Fruit fly (Drosophila melanogaster): ENCODE results near the gene CG45491.

CG45491 gene

DNA sequence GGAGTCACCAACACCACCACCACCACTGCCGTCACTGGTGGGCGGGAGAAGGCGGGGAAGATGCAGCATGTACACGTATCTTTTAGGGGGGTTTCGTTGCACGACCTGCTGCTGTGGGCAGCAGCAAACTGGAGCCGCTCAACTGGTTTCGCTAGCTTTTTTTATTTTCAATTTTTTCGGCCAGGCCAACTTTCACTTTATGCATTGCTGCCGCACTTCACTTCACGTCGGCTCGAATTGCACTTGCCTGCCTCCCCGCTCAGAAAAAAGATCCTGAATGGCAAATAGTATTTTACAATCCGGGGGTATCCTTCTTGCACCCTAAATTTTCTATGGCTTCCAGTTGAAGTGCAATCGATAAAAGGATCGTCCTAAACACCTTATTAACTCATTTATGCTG is 38.8 kb downstream of the CG45491 start:
- TF ChIP-seq h (optimal IDR thresholded peaks at IDR 0.05) (no peak), ttk (optimal IDR thresholded peaks at IDR 0.05) (no peak), Myc (optimal IDR thresholded peaks at IDR 0.05) (no peak), psq (optimal IDR thresholded peaks at IDR 0.05) (no peak), insv (optimal IDR thresholded peaks at IDR 0.05) (no peak), Sin3A (optimal IDR thresholded peaks at IDR 0.05) (no peak)

DNA sequence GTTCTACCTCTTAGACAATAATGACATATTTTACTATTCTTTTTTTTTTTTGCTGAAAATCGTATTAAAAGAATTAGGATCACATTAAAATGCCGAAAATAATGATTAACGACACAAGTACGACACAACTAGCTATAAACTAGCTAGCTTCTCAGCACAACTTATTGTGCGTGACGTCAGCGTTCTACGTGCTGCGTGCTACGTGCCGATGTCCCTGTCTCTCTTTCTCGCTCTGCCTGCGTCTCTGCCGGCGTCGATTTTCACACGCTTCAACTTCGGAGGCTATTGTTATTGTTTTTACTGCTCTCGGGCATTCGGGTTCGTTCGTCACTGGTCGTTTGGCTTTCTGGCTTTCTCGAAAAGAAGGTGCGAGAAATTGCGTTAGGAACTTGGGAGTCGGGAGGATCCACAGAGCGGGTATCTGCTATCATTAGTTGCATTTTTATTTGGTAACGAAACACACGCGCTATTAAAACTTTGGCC is 40.8 kb downstream of the CG45491 start:
- TF ChIP-seq psq (optimal IDR thresholded peaks at IDR 0.05): no peak
- no peak for TF ChIP-seq Myc (optimal IDR thresholded peaks at IDR 0.05)
- no peak for TF ChIP-seq insv (optimal IDR thresholded peaks at IDR 0.05)
- no peak for TF ChIP-seq h (optimal IDR thresholded peaks at IDR 0.05)
- TF ChIP-seq Sin3A (optimal IDR thresholded peaks at IDR 0.05): no peak
- no peak for TF ChIP-seq ttk (optimal IDR thresholded peaks at IDR 0.05)

- TF ChIP-seq psq (optimal IDR thresholded peaks at IDR 0.05) (no peak), Myc (optimal IDR thresholded peaks at IDR 0.05) (no peak), ttk (optimal IDR thresholded peaks at IDR 0.05) (no peak), insv (optimal IDR thresholded peaks at IDR 0.05) (no peak), Sin3A (optimal IDR thresholded peaks at IDR 0.05) (no peak), h (optimal IDR thresholded peaks at IDR 0.05) (no peak)
These were observed 41.3 kb downstream of the CG45491 start for dm6 chrX:19897328-19897990.

DNA sequence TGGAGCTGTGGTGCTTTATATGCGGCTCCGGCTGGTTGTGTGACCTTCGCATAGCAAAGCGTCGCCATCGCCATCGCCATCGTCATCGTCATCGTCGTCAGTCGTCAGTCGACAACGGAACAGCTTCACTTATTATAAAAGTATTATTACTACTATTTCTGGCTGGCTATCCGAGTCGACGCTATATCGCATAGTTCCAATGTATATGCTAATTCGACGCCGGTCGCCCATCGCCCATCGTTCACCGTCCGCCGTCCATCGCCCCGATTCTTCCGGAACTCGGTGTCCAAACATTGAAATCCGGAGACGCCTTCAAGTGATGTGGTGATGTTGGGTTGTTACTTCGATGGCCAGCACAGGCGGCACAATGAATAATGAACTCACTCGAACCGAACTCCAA is 46.7 kb downstream of the CG45491 start:
- no peak for TF ChIP-seq insv (optimal IDR thresholded peaks at IDR 0.05)
- no peak for TF ChIP-seq h (optimal IDR thresholded peaks at IDR 0.05)
- TF ChIP-seq psq (optimal IDR thresholded peaks at IDR 0.05): no peak
- no peak for TF ChIP-seq Myc (optimal IDR thresholded peaks at IDR 0.05)
- no peak for TF ChIP-seq Sin3A (optimal IDR thresholded peaks at IDR 0.05)
- no peak for TF ChIP-seq ttk (optimal IDR thresholded peaks at IDR 0.05)

DNA sequence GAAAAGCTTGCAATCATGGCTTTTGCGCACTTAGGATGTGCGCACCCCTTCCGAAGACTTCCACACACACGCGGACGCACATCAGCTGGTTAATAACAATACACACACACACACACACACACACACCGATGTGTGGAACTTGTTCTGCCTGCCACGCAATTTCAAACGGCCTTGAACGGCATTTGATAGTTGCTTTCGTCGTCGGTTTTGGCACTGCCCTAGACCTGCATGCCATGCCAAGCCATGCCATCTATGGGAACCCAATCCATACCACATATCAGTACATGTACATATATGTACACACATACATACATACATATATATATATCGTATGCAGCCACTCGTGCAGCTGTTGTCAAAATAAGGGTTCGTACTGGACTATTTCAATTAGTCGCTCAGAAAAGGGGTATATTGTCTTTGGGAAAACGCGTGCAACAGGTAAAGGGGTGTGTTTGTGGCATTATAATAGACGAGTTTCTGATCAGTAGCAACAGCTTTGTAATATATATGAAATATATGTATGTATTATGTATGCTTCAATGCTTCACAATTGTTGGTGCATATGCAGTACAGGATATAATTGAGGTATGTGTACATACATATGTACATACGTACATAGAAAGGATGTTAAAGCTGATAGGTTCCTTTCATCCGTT is 48.7 kb downstream of the CG45491 start, which contains the start of gene amn:
Gene amn, minus strand, starts transcription at position 51 of the 656 bp plus-strand sequence.
- no peak for TF ChIP-seq Sin3A (optimal IDR thresholded peaks at IDR 0.05)
- TF ChIP-seq Myc (optimal IDR thresholded peaks at IDR 0.05): no peak
- no peak for TF ChIP-seq psq (optimal IDR thresholded peaks at IDR 0.05)

DNA sequence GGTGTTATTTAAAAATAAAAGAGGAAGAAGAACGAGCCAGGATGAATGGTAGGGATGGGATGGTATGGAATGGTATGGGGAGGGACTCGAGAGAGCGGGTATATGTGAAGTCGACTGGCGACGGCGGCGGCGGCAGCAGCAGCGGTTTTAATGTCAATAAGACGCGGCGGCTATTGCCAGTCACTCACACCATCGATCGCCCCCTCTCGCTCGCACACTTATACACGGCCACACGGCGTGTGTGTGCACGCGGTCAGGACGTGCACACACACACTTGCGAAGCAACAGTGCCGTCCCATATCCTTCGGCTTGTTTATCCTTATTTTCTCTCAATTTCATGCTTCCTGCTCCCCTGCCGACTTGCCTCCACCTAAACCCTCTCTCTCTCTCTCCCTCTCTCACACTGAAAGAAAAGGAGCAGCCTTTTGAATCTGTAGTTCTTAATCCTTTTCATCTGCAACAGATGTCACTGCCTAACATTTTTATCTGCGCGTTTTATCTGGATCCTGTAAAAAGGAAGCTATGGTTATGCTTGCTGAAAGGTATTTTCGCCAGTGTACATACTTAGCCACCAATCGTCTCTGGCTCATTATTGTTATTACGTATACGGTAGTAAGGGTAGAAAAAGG is 49.6 kb downstream of the CG45491 start:
- TF ChIP-seq insv (optimal IDR thresholded peaks at IDR 0.05) (no peak), ttk (optimal IDR thresholded peaks at IDR 0.05) (no peak), h (optimal IDR thresholded peaks at IDR 0.05) (no peak), psq (optimal IDR thresholded peaks at IDR 0.05) (no peak), Myc (optimal IDR thresholded peaks at IDR 0.05) (no peak), Sin3A (optimal IDR thresholded peaks at IDR 0.05) (no peak)
